Worm (Caenorhabditis elegans): ENCODE measurements around the gene C35D6.13.

C35D6.13 gene

ce11 chrIV:16329159-16329558 lies 7.7 kb upstream of the C35D6.13 start, which contains the start of gene srz-74:
srz-74 (plus strand) TSS chrIV:16329459.
- TF ChIP-seq nfya-1 (tag; optimal IDR thresholded peaks at IDR 0.05): no peak
- TF ChIP-seq elt-2 (tag; optimal IDR thresholded peaks at IDR 0.05): no peak
- no peak for TF ChIP-seq Y22D7AL.16 (tag; optimal IDR thresholded peaks at IDR 0.05)

ce11 chrIV:16330508-16330907 lies 6.3 kb upstream of the C35D6.13 start:
- peak; percentile 4 for TF ChIP-seq sdc-2 (tag; optimal IDR thresholded peaks at IDR 0.05)
- TF ChIP-seq mec-3 (tag; optimal IDR thresholded peaks at IDR 0.05; ENCODE audit: borderline replicate concordance): no peak
- no peak for TF ChIP-seq C08G9.2 (tag; optimal IDR thresholded peaks at IDR 0.05)
- TF ChIP-seq ref-2 (tag; optimal IDR thresholded peaks at IDR 0.05): peak; percentile 9

ce11 chrIV:16332585-16332984 lies 4.2 kb upstream of the C35D6.13 start, which contains the start of gene srz-71:
srz-71 (plus strand) TSS chrIV:16332885.
- TF ChIP-seq syd-9 (tag; optimal IDR thresholded peaks at IDR 0.05): no peak
- TF ChIP-seq pat-9 (tag; optimal IDR thresholded peaks at IDR 0.05): no peak
- no peak for TF ChIP-seq pros-1 (tag; optimal IDR thresholded peaks at IDR 0.05)
- no peak for TF ChIP-seq ref-2 (tag; optimal IDR thresholded peaks at IDR 0.05)
- no peak for TF ChIP-seq ceh-2 (tag; optimal IDR thresholded peaks at IDR 0.05)
- TF ChIP-seq Y22D7AL.16 (tag; optimal IDR thresholded peaks at IDR 0.05): no peak
- TF ChIP-seq tbx-2 (tag; optimal IDR thresholded peaks at IDR 0.05): no peak
- no peak for TF ChIP-seq elt-2 (tag; optimal IDR thresholded peaks at IDR 0.05)
- TF ChIP-seq sdc-2 (tag; optimal IDR thresholded peaks at IDR 0.05): no peak
- TF ChIP-seq K02D7.2 (tag; optimal IDR thresholded peaks at IDR 0.05): no peak
- TF ChIP-seq ama-1 (optimal IDR thresholded peaks at IDR 0.05): no peak
- no peak for TF ChIP-seq ceh-19 (GFP tag; optimal IDR thresholded peaks at IDR 0.05)
- TF ChIP-seq fkh-6 (tag; optimal IDR thresholded peaks at IDR 0.05): no peak
- no peak for TF ChIP-seq sox-4 (tag; optimal IDR thresholded peaks at IDR 0.05)

- no peak for TF ChIP-seq hlh-6 (tag; optimal IDR thresholded peaks at IDR 0.05)
- TF ChIP-seq ref-2 (tag; optimal IDR thresholded peaks at IDR 0.05): no peak
- TF ChIP-seq C08G9.2 (tag; optimal IDR thresholded peaks at IDR 0.05): no peak
- TF ChIP-seq unc-55 (GFP tag; optimal IDR thresholded peaks at IDR 0.05): no peak
- no peak for TF ChIP-seq tbx-2 (tag; optimal IDR thresholded peaks at IDR 0.05)
- TF ChIP-seq elt-4 (tag; optimal IDR thresholded peaks at IDR 0.05): peak; percentile 62
- TF ChIP-seq hlh-15 (tag; optimal IDR thresholded peaks at IDR 0.05): no peak
Measured at ce11 chrIV:16333121-16333520, 3.7 kb upstream of the C35D6.13 start.

- TF ChIP-seq hlh-30 (tag; optimal IDR thresholded peaks at IDR 0.05; ENCODE audit: insufficient read depth): no peak
- TF ChIP-seq pha-4 (tag; optimal IDR thresholded peaks at IDR 0.05): no peak
- no peak for TF ChIP-seq ztf-16 (tag; optimal IDR thresholded peaks at IDR 0.05)
- TF ChIP-seq unc-42 (tag; optimal IDR thresholded peaks at IDR 0.05): no peak
- no peak for TF ChIP-seq ceh-2 (tag; optimal IDR thresholded peaks at IDR 0.05)
- TF ChIP-seq ttx-3 (tag; optimal IDR thresholded peaks at IDR 0.05): no peak
- TF ChIP-seq F13H6.1 (tag; optimal IDR thresholded peaks at IDR 0.05): no peak
- no peak for TF ChIP-seq fkh-10 (GFP tag; optimal IDR thresholded peaks at IDR 0.05)
Measured at ce11 chrIV:16335037-16335436, 1.8 kb upstream of the C35D6.13 start, which contains the start of gene srz-38. srz-38 (plus strand) TSS chrIV:16335337.

ce11 chrIV:16346514-16346913 lies 9.7 kb downstream of the C35D6.13 start, which contains the start of gene C35D6.3:
C35D6.3 (plus strand) TSS chrIV:16346814.
- TF ChIP-seq T23F11.4 (GFP tag; optimal IDR thresholded peaks at IDR 0.05): no peak
- TF ChIP-seq sox-2 (GFP tag; IDR thresholded peaks at IDR 0.05): no peak
- no peak for TF ChIP-seq lin-11 (tag; optimal IDR thresholded peaks at IDR 0.05)
- no peak for TF ChIP-seq tbx-7 (tag; optimal IDR thresholded peaks at IDR 0.05)
- no peak for TF ChIP-seq eyg-1 (tag; optimal IDR thresholded peaks at IDR 0.05)
- no peak for TF ChIP-seq ama-1 (optimal IDR thresholded peaks at IDR 0.05)
- TF ChIP-seq K09A11.1 (tag; optimal IDR thresholded peaks at IDR 0.05; ENCODE audit: insufficient read depth): no peak
- TF ChIP-seq ceh-2 (tag; optimal IDR thresholded peaks at IDR 0.05): no peak
- TF ChIP-seq lim-6 (tag; optimal IDR thresholded peaks at IDR 0.05): no peak
- TF ChIP-seq ref-2 (tag; optimal IDR thresholded peaks at IDR 0.05): no peak
- TF ChIP-seq hlh-13 (GFP tag; optimal IDR thresholded peaks at IDR 0.05): no peak
- TF ChIP-seq K02D7.2 (tag; optimal IDR thresholded peaks at IDR 0.05): no peak
- no peak for TF ChIP-seq ahr-1 (tag; optimal IDR thresholded peaks at IDR 0.05)
- no peak for TF ChIP-seq sdc-2 (tag; optimal IDR thresholded peaks at IDR 0.05)
- no peak for TF ChIP-seq Y22D7AL.16 (tag; optimal IDR thresholded peaks at IDR 0.05)
- TF ChIP-seq madf-2 (tag; optimal IDR thresholded peaks at IDR 0.05): no peak
- TF ChIP-seq npax-4 (tag; optimal IDR thresholded peaks at IDR 0.05): no peak
- no peak for TF ChIP-seq ceh-34 (tag; optimal IDR thresholded peaks at IDR 0.05)
- no peak for TF ChIP-seq pros-1 (tag; optimal IDR thresholded peaks at IDR 0.05)
